Worm (Caenorhabditis elegans) whole organism, L2 larva: ENCODE measurements around the gene T05H10.8.

Experiments used
- C34F6.9 ChIP-seq: fragments of 150-350 bp; optimal IDR thresholded peaks from 2 replicates; lab custom pipeline; 2014; ENCODE audit warnings: missing biosample characterization, missing genetic modification characterization
- F13H6.1 ChIP-seq: sonication (generic microtip); optimal IDR thresholded peaks from 2 replicates; lab custom pipeline; 2016; ENCODE audit warnings: missing genetic modification characterization, missing compliant biosample characterization
- R02D3.7 ChIP-seq: fragments of 150-350 bp; optimal IDR thresholded peaks from 2 replicates; lab custom pipeline; 2014; ENCODE audit warnings: missing biosample characterization, missing genetic modification characterization
- Y55F3AM.14 ChIP-seq: fragments of 200-800 bp; sonication (Bioruptor generic); optimal IDR thresholded peaks from 2 replicates; lab custom pipeline; 2018; ENCODE audit warnings: mild to moderate bottlenecking, missing genetic modification characterization, missing compliant biosample characterization
- ZK546.5 ChIP-seq: sonication (generic microtip); optimal IDR thresholded peaks from 2 replicates; lab custom pipeline; 2017; ENCODE audit warnings: missing biosample characterization, missing genetic modification characterization
- alr-1 ChIP-seq: fragments of 150-350 bp; optimal IDR thresholded peaks from 2 replicates; lab custom pipeline; 2014; ENCODE audit warnings: missing biosample characterization, missing genetic modification characterization
- aly-2 ChIP-seq: fragments of 150-350 bp; optimal IDR thresholded peaks from 2 replicates; lab custom pipeline; 2014; ENCODE audit warnings: missing biosample characterization, missing genetic modification characterization
- ama-1 ChIP-seq: fragments of 150-350 bp; optimal IDR thresholded peaks from 2 replicates; lab custom pipeline; 2018; ENCODE audit warnings: inconsistent platforms
- blmp-1 ChIP-seq: sonication (generic microtip); optimal IDR thresholded peaks from 2 replicates; lab custom pipeline; 2017; ENCODE audit warnings: missing genetic modification characterization, mild to moderate bottlenecking, missing compliant biosample characterization, antibody characterized with exemption, moderate library complexity; ENCODE audit not compliant: insufficient read depth
- ceh-16 ChIP-seq: fragments of 150-350 bp; optimal IDR thresholded peaks from 2 replicates; lab custom pipeline; 2014; ENCODE audit warnings: missing biosample characterization, missing genetic modification characterization
- ceh-82 ChIP-seq: fragments of 150-350 bp; optimal IDR thresholded peaks from 2 replicates; lab custom pipeline; 2014; ENCODE audit warnings: missing biosample characterization, missing genetic modification characterization
- crh-2 ChIP-seq: sonication (generic microtip); optimal IDR thresholded peaks from 2 replicates; lab custom pipeline; 2017; ENCODE audit warnings: missing biosample characterization, missing genetic modification characterization
- dmd-4 ChIP-seq: sonication (generic microtip); optimal IDR thresholded peaks from 2 replicates; lab custom pipeline; 2017; ENCODE audit warnings: missing biosample characterization, missing genetic modification characterization
- egl-27 ChIP-seq: sonication (generic microtip); optimal IDR thresholded peaks from 3 replicates; lab custom pipeline; 2017; ENCODE audit warnings: missing biosample characterization, missing genetic modification reagents, missing genetic modification characterization
- elt-1 ChIP-seq: fragments of 150-350 bp; optimal IDR thresholded peaks from 2 replicates; lab custom pipeline; 2014; ENCODE audit warnings: missing biosample characterization, missing genetic modification characterization
- elt-3 ChIP-seq: sonication (generic microtip); optimal IDR thresholded peaks from 2 replicates; lab custom pipeline; 2017; ENCODE audit warnings: missing biosample characterization, missing genetic modification characterization
- fos-1 ChIP-seq: fragments of 150-350 bp; optimal IDR thresholded peaks from 2 replicates; lab custom pipeline; 2014; ENCODE audit warnings: missing biosample characterization, missing genetic modification characterization
- gmeb-1 ChIP-seq: fragments of 150-350 bp; optimal IDR thresholded peaks from 2 replicates; lab custom pipeline; 2014; ENCODE audit warnings: missing biosample characterization, missing genetic modification characterization
- lin-11 ChIP-seq: fragments of 150-350 bp; sonication (generic microtip); optimal IDR thresholded peaks from 2 replicates; lab custom pipeline; 2014; ENCODE audit warnings: missing biosample characterization, missing genetic modification characterization, inconsistent platforms, mixed read lengths
- lin-13 ChIP-seq: fragments of 150-350 bp; optimal IDR thresholded peaks from 2 replicates; lab custom pipeline; 2014; ENCODE audit warnings: missing biosample characterization, missing genetic modification reagents, missing genetic modification characterization
- lin-39 ChIP-seq: fragments of 150-350 bp; optimal IDR thresholded peaks from 2 replicates; lab custom pipeline; 2014; ENCODE audit warnings: missing biosample characterization, missing genetic modification reagents, missing genetic modification characterization
- lsy-2 ChIP-seq, 2 experiments: fragments of 150-350 bp in 1 of 2; sonication (generic microtip) in 1 of 2; optimal IDR thresholded peaks; 2 replicates each; lab custom pipeline; 2014 to 2017; ENCODE audit warnings: missing biosample characterization in 2 of 2, missing genetic modification characterization in 2 of 2
- mab-5 ChIP-seq: fragments of 150-350 bp; optimal IDR thresholded peaks from 2 replicates; lab custom pipeline; 2014; ENCODE audit warnings: missing biosample characterization, missing genetic modification characterization
- mbf-1 ChIP-seq: sonication (generic microtip); optimal IDR thresholded peaks from 2 replicates; lab custom pipeline; 2017; ENCODE audit warnings: missing biosample characterization, missing genetic modification characterization
- mdl-1 ChIP-seq, 2 experiments: fragments of 150-350 bp in 1 of 2; sonication (generic microtip) in 1 of 2; optimal IDR thresholded peaks; 2 replicates each; lab custom pipeline; 2017; ENCODE audit warnings: missing biosample characterization in 2 of 2, missing genetic modification characterization in 2 of 2
- nhr-10 ChIP-seq: sonication (generic microtip); optimal IDR thresholded peaks from 2 replicates; lab custom pipeline; 2017; ENCODE audit warnings: missing biosample characterization, missing genetic modification characterization
- nhr-11 ChIP-seq: fragments of 150-350 bp; optimal IDR thresholded peaks from 2 replicates; lab custom pipeline; 2014; ENCODE audit warnings: missing biosample characterization, missing genetic modification characterization
- nhr-12 ChIP-seq: fragments of 150-350 bp; optimal IDR thresholded peaks from 2 replicates; lab custom pipeline; 2014; ENCODE audit warnings: missing biosample characterization, missing genetic modification characterization
- nhr-129 ChIP-seq: fragments of 150-350 bp; optimal IDR thresholded peaks from 2 replicates; lab custom pipeline; 2014; ENCODE audit warnings: missing biosample characterization, missing genetic modification characterization
- nhr-21 ChIP-seq: fragments of 150-350 bp; optimal IDR thresholded peaks from 2 replicates; lab custom pipeline; 2014; ENCODE audit warnings: missing biosample characterization, missing genetic modification characterization
- nhr-23 ChIP-seq: fragments of 150-350 bp; optimal IDR thresholded peaks from 2 replicates; lab custom pipeline; 2014; ENCODE audit warnings: missing biosample characterization, missing genetic modification reagents, missing genetic modification characterization
- nhr-237 ChIP-seq: fragments of 150-350 bp; optimal IDR thresholded peaks from 2 replicates; lab custom pipeline; 2014; ENCODE audit warnings: missing biosample characterization, missing genetic modification characterization
- nhr-25 ChIP-seq: fragments of 150-350 bp; sonication (generic microtip); optimal IDR thresholded peaks from 3 replicates; lab custom pipeline; 2014; ENCODE audit warnings: missing biosample characterization, missing genetic modification characterization
- nhr-6 ChIP-seq: fragments of 150-350 bp; optimal IDR thresholded peaks from 2 replicates; lab custom pipeline; 2014; ENCODE audit warnings: missing biosample characterization, missing genetic modification characterization
- nhr-77 ChIP-seq: fragments of 150-350 bp; optimal IDR thresholded peaks from 2 replicates; lab custom pipeline; 2014; ENCODE audit warnings: missing biosample characterization, missing genetic modification characterization
- peb-1 ChIP-seq: fragments of 150-350 bp; optimal IDR thresholded peaks from 2 replicates; lab custom pipeline; 2014; ENCODE audit warnings: missing biosample characterization, missing genetic modification characterization
- sem-4 ChIP-seq: fragments of 150-350 bp; optimal IDR thresholded peaks from 2 replicates; lab custom pipeline; 2014; ENCODE audit warnings: missing biosample characterization, missing genetic modification reagents, missing genetic modification characterization
- skn-1 ChIP-seq: sonication (generic microtip); optimal IDR thresholded peaks from 2 replicates; lab custom pipeline; 2017; ENCODE audit warnings: missing biosample characterization, missing genetic modification characterization
- sma-3 ChIP-seq: sonication (generic microtip); optimal IDR thresholded peaks from 2 replicates; lab custom pipeline; 2016; ENCODE audit warnings: missing genetic modification reagents, missing genetic modification characterization, missing compliant biosample characterization
- sma-9 ChIP-seq, 2 experiments: fragments of 150-350 bp in 1 of 2; sonication (generic microtip) in 1 of 2; optimal IDR thresholded peaks; 2 replicates each; lab custom pipeline; 2014 to 2016; ENCODE audit warnings: missing genetic modification characterization in 2 of 2, mild to moderate bottlenecking in 1 of 2, missing biosample characterization in 1 of 2, missing compliant biosample characterization in 1 of 2, missing genetic modification reagents in 1 of 2, moderate library complexity in 1 of 2
- snpc-4 ChIP-seq: fragments of 150-350 bp; optimal IDR thresholded peaks from 2 replicates; lab custom pipeline; 2014; ENCODE audit warnings: missing biosample characterization, missing genetic modification characterization
- unc-39 ChIP-seq: fragments of 150-350 bp; optimal IDR thresholded peaks from 2 replicates; lab custom pipeline; 2014; ENCODE audit warnings: missing biosample characterization, missing genetic modification characterization
- unc-55 ChIP-seq: fragments of 150-350 bp; sonication (generic microtip); optimal IDR thresholded peaks from 3 replicates; lab custom pipeline; 2014; ENCODE audit warnings: missing biosample characterization, missing genetic modification reagents, missing genetic modification characterization
- unc-62 ChIP-seq: fragments of 150-350 bp; optimal IDR thresholded peaks from 2 replicates; lab custom pipeline; 2014; ENCODE audit warnings: missing biosample characterization, missing genetic modification reagents, missing genetic modification characterization
- zag-1 ChIP-seq: fragments of 150-350 bp; optimal IDR thresholded peaks from 2 replicates; lab custom pipeline; 2014; ENCODE audit warnings: missing biosample characterization, missing genetic modification characterization
- ztf-1 ChIP-seq: fragments of 200-800 bp; sonication (Bioruptor generic); conservative IDR thresholded peaks from 2 replicates; pipeline ENCODE4 v1.3.6; 2022; ENCODE audit warnings: missing genetic modification characterization, missing compliant biosample characterization
- ztf-11 ChIP-seq: sonication (generic microtip); optimal IDR thresholded peaks from 2 replicates; lab custom pipeline; 2017; ENCODE audit warnings: missing biosample characterization, missing genetic modification characterization
- ztf-4 ChIP-seq: fragments of 150-350 bp; optimal IDR thresholded peaks from 2 replicates; lab custom pipeline; 2014; ENCODE audit warnings: missing biosample characterization, missing genetic modification characterization

T05H10.8 gene

ce11 chrII:8027663-8028062 is 31.2 kb upstream of the T05H10.8 start, which contains the start of gene swsn-7:
Gene swsn-7 (minus strand): TSS chrII:8027763.
- no peak for TF ChIP-seq ceh-16 (tag; lab: Kevin White, UChicago)
- no peak for TF ChIP-seq lsy-2 (tag; optimal IDR thresholded peaks at IDR 0.05; lab: Kevin White, UChicago)
- no peak for TF ChIP-seq unc-39
- TF ChIP-seq gmeb-1 (tag; lab: Kevin White, UChicago) = no peak
- TF ChIP-seq lin-13 = no peak
- no peak for TF ChIP-seq ztf-1 (GFP tag; lab: Robert Waterston, UW)
- TF ChIP-seq nhr-237 (tag; lab: Kevin White, UChicago) = no peak
- no peak for TF ChIP-seq blmp-1 (tag; lab: Kevin White, UChicago)
- no peak for TF ChIP-seq nhr-11 (tag; lab: Kevin White, UChicago)
- no peak for TF ChIP-seq sem-4 (tag; lab: Kevin White, UChicago)
- TF ChIP-seq fos-1 (tag; lab: Kevin White, UChicago) = no peak
- no peak for TF ChIP-seq alr-1 (tag; lab: Kevin White, UChicago)
- TF ChIP-seq ceh-82 (tag; lab: Kevin White, UChicago) = no peak
- no peak for TF ChIP-seq C34F6.9 (tag; lab: Kevin White, UChicago)
- TF ChIP-seq nhr-77 (tag; lab: Kevin White, UChicago) = no peak
- no peak for TF ChIP-seq mab-5 (tag; lab: Kevin White, UChicago)
- TF ChIP-seq F13H6.1 (tag; lab: Kevin White, UChicago) = no peak
- TF ChIP-seq nhr-10 (tag; lab: Kevin White, UChicago) = no peak

- peak; percentile 80 for TF ChIP-seq unc-55 (GFP tag; lab: Kevin White, UChicago)
- no peak for TF ChIP-seq alr-1 (tag; lab: Kevin White, UChicago)
- TF ChIP-seq lin-39 = no peak
- peak; percentile 94 for TF ChIP-seq Y55F3AM.14 (GFP tag; lab: Kevin White, UChicago)
- TF ChIP-seq mab-5 (tag; lab: Kevin White, UChicago) = no peak
- TF ChIP-seq blmp-1 (tag; lab: Kevin White, UChicago) = no peak
- TF ChIP-seq fos-1 (tag; lab: Kevin White, UChicago) = peak; percentile 67
- TF ChIP-seq unc-39 = no peak
- no peak for TF ChIP-seq ceh-82 (tag; lab: Kevin White, UChicago)
- TF ChIP-seq sma-3 = peak; percentile 82
- peak; percentile 61 for TF ChIP-seq sem-4 (tag; lab: Kevin White, UChicago)
- TF ChIP-seq sma-9 (GFP tag; optimal IDR thresholded peaks at IDR 0.05; lab: Kevin White, UChicago) = peak; percentile 34
- TF ChIP-seq sma-9 (tag; optimal IDR thresholded peaks at IDR 0.05; lab: Kevin White, UChicago) = no peak
- no peak for TF ChIP-seq ztf-11
- peak; percentile 59 for TF ChIP-seq gmeb-1 (tag; lab: Kevin White, UChicago)
- no peak for TF ChIP-seq R02D3.7
- TF ChIP-seq lin-11 (tag; lab: Kevin White, UChicago) = peak; percentile 73
- peak; percentile 55 for TF ChIP-seq egl-27 (tag; lab: Kevin White, UChicago)
- no peak for TF ChIP-seq elt-3
- no peak for TF ChIP-seq ama-1 (lab: Kevin White, UChicago)
- TF ChIP-seq dmd-4 (tag; lab: Kevin White, UChicago) = no peak
- no peak for TF ChIP-seq nhr-11 (tag; lab: Kevin White, UChicago)
- no peak for TF ChIP-seq mbf-1
- no peak for TF ChIP-seq aly-2 (tag; lab: Kevin White, UChicago)
- no peak for TF ChIP-seq nhr-77 (tag; lab: Kevin White, UChicago)
- no peak for TF ChIP-seq nhr-237 (tag; lab: Kevin White, UChicago)
- TF ChIP-seq ceh-16 (tag; lab: Kevin White, UChicago) = no peak
- TF ChIP-seq skn-1 (tag; lab: Kevin White, UChicago) = no peak
- peak; percentile 53 for TF ChIP-seq nhr-6 (tag; lab: Kevin White, UChicago)
- TF ChIP-seq nhr-12 (tag; lab: Kevin White, UChicago) = no peak
- no peak for TF ChIP-seq nhr-10 (tag; lab: Kevin White, UChicago)
- peak; percentile 60 to 79 for TF ChIP-seq lsy-2 (tag; optimal IDR thresholded peaks at IDR 0.05; lab: Kevin White, UChicago)
- peak; percentile 80 for TF ChIP-seq lin-13
- peak; percentile 70 for TF ChIP-seq snpc-4 (tag; lab: Kevin White, UChicago)
- TF ChIP-seq unc-62 (GFP tag; lab: Kevin White, UChicago) = peak; percentile 35
- TF ChIP-seq elt-1 (tag; lab: Kevin White, UChicago) = no peak
- TF ChIP-seq ztf-4 (tag; lab: Kevin White, UChicago) = peak; percentile 45
- TF ChIP-seq zag-1 (tag; lab: Kevin White, UChicago) = peak; percentile 78
- peak; percentile 79 for TF ChIP-seq C34F6.9 (tag; lab: Kevin White, UChicago)
- peak; percentile 16 for TF ChIP-seq ZK546.5 (tag; lab: Kevin White, UChicago)
- TF ChIP-seq nhr-21 (tag; lab: Kevin White, UChicago) = peak; percentile 82
- no peak for TF ChIP-seq nhr-23 (tag; lab: Kevin White, UChicago)
- peak; percentile 95 for TF ChIP-seq F13H6.1 (tag; lab: Kevin White, UChicago)
- TF ChIP-seq crh-2 (tag; lab: Kevin White, UChicago) = peak; percentile 80
- no peak for TF ChIP-seq peb-1 (tag; lab: Kevin White, UChicago)
- TF ChIP-seq nhr-25 = peak; percentile 50
- peak in 1 of 2 experiments; percentile 68 for TF ChIP-seq mdl-1 (tag; optimal IDR thresholded peaks at IDR 0.05; lab: Kevin White, UChicago)
- TF ChIP-seq ztf-1 (GFP tag; lab: Robert Waterston, UW) = no peak
- peak; percentile 85 for TF ChIP-seq nhr-129 (tag; lab: Kevin White, UChicago)
Observed at ce11 chrII:8028246-8028694, 30.6 kb upstream of the T05H10.8 start.
